Worm (Caenorhabditis elegans) whole organism, L4 larva: ENCODE results near the gene srbc-75.

Experiments
- daf-12 ChIP-seq: fragments of 150-350 bp; optimal IDR thresholded peaks from 2 replicates; lab custom pipeline; 2014; ENCODE audit warnings: missing biosample characterization, missing genetic modification reagents, missing genetic modification characterization
- hlh-11 ChIP-seq: fragments of 200-800 bp; sonication (Bioruptor generic); optimal IDR thresholded peaks from 2 replicates; lab custom pipeline; 2018; ENCODE audit warnings: mild to moderate bottlenecking, missing genetic modification characterization, missing compliant biosample characterization
- jun-1 ChIP-seq: fragments of 150-350 bp; optimal IDR thresholded peaks from 2 replicates; lab custom pipeline; 2014; ENCODE audit warnings: missing biosample characterization, missing genetic modification reagents, missing genetic modification characterization
- madf-5 ChIP-seq, 2 experiments: fragments of 200-800 bp; sonication (Bioruptor generic); IDR thresholded peaks; 2 replicates each; pipeline ENCODE4 v1.3.6; 2022; ENCODE audit warnings: missing compliant biosample characterization in 2 of 2, missing genetic modification characterization in 2 of 2
- pqm-1 ChIP-seq: sonication (generic microtip); optimal IDR thresholded peaks from 2 replicates; lab custom pipeline; 2017; ENCODE audit warnings: missing biosample characterization, missing genetic modification characterization

ce11 chrV:15238552-15238951 is 15.1 kb upstream of the srbc-75 start, which contains the start of gene srw-12:
- TF ChIP-seq pqm-1 (tag; lab: Kevin White, UChicago) (no peak), jun-1 (tag; lab: Kevin White, UChicago) (no peak), madf-5 (GFP tag; IDR thresholded peaks at IDR 0.05; lab: Robert Waterston, UW) (no peak), hlh-11 (tag; lab: Kevin White, UChicago) (no peak), daf-12 (no peak)
